Worm (Caenorhabditis elegans): ENCODE measurements around the gene F35F10.1.

Gene F35F10.1

ce11 chrV:3342504-3342903 lies 26.4 kb downstream of the F35F10.1 start, which contains the start of gene C17B7.3:
C17B7.3 (plus strand) TSS chrV:3342804.
- TF ChIP-seq F16B12.6 (tag; optimal IDR thresholded peaks at IDR 0.05) (no peak), efl-1 (optimal IDR thresholded peaks at IDR 0.05) (no peak), efl-1 (GFP tag; optimal IDR thresholded peaks at IDR 0.05 in 1 of 2) (peak in 1 of 2 experiments; percentile 55)

- TF ChIP-seq nhr-19 (GFP tag; conservative IDR thresholded peaks at IDR 0.05) (peak; percentile 57), nhr-20 (tag; optimal IDR thresholded peaks at IDR 0.05) (peak; percentile 50), rnt-1 (tag; optimal IDR thresholded peaks at IDR 0.05) (peak; percentile 52), lin-39 (tag; optimal IDR thresholded peaks at IDR 0.05) (no peak), nhr-71 (tag; optimal IDR thresholded peaks at IDR 0.05) (peak; percentile 81), efl-1 (optimal IDR thresholded peaks at IDR 0.05) (no peak), efl-1 (GFP tag; optimal IDR thresholded peaks at IDR 0.05 in 1 of 2) (peak in 1 of 2 experiments; percentile 39), lin-14 (GFP tag; optimal IDR thresholded peaks at IDR 0.05) (peak; percentile 83), ceh-82 (tag; optimal IDR thresholded peaks at IDR 0.05) (no peak)
These were observed 27.9 kb downstream of the F35F10.1 start for ce11 chrV:3344001-3344400.

ce11 chrV:3346434-3347019 lies 30.4 kb downstream of the F35F10.1 start, which contains the start of gene fbxa-65:
fbxa-65 (minus strand) TSS chrV:3346484.
- no peak for TF ChIP-seq unc-130 (tag; optimal IDR thresholded peaks at IDR 0.05)
- no peak for TF ChIP-seq nhr-28 (tag; optimal IDR thresholded peaks at IDR 0.05)
- no peak for TF ChIP-seq zip-4 (GFP tag; optimal IDR thresholded peaks at IDR 0.05)
- no peak for TF ChIP-seq unc-98 (GFP tag; IDR thresholded peaks at IDR 0.05)
- TF ChIP-seq fos-1 (tag; optimal IDR thresholded peaks at IDR 0.05) = no peak
- TF ChIP-seq nhr-85 (tag) = peak; percentile 60
- no peak for TF ChIP-seq pqm-1 (tag; optimal IDR thresholded peaks at IDR 0.05)
- no peak for TF ChIP-seq efl-3 (GFP tag; optimal IDR thresholded peaks at IDR 0.05)
- TF ChIP-seq unc-30 (tag; optimal IDR thresholded peaks at IDR 0.05) = no peak
- TF ChIP-seq grh-1 (GFP tag; IDR thresholded peaks at IDR 0.05) = no peak
- TF ChIP-seq jun-1 (tag; optimal IDR thresholded peaks at IDR 0.05) = no peak
- no peak for TF ChIP-seq pag-3 (tag; optimal IDR thresholded peaks at IDR 0.05; ENCODE audit: borderline replicate concordance, insufficient read depth)
- TF ChIP-seq zag-1 (tag; optimal IDR thresholded peaks at IDR 0.05) = no peak
- TF ChIP-seq ceh-63 (GFP tag; optimal IDR thresholded peaks at IDR 0.05) = no peak
- no peak for TF ChIP-seq skn-1 (tag; optimal IDR thresholded peaks at IDR 0.05)
- peak; percentile 19 for TF ChIP-seq snu-23 (GFP tag; optimal IDR thresholded peaks at IDR 0.05)
- TF ChIP-seq C34B4.2 (tag; optimal IDR thresholded peaks at IDR 0.05) = no peak
- TF ChIP-seq ceh-88 (GFP tag; IDR thresholded peaks at IDR 0.05) = no peak
- no peak for TF ChIP-seq egl-13 (tag; optimal IDR thresholded peaks at IDR 0.05)
- TF ChIP-seq lin-35 (GFP tag; optimal IDR thresholded peaks at IDR 0.05) = peak in 1 of 2 experiments; percentile 20
- TF ChIP-seq egl-27 (tag; optimal IDR thresholded peaks at IDR 0.05) = no peak
- TF ChIP-seq hlh-17 (GFP tag; optimal IDR thresholded peaks at IDR 0.05; ENCODE audit: borderline replicate concordance) = no peak
- peak; percentile 19 for TF ChIP-seq nhr-71 (tag; optimal IDR thresholded peaks at IDR 0.05)
- TF ChIP-seq lin-13 (GFP tag; optimal IDR thresholded peaks at IDR 0.05) = no peak
- no peak for TF ChIP-seq ces-1 (GFP tag; optimal IDR thresholded peaks at IDR 0.05)
- peak; percentile 23 for TF ChIP-seq mep-1 (tag; optimal IDR thresholded peaks at IDR 0.05)
- no peak for TF ChIP-seq lir-3 (tag; optimal IDR thresholded peaks at IDR 0.05; ENCODE audit: poor library complexity)
- TF ChIP-seq fkh-4 (tag; optimal IDR thresholded peaks at IDR 0.05; ENCODE audit: borderline replicate concordance) = no peak
- no peak for TF ChIP-seq C04F5.9 (tag; optimal IDR thresholded peaks at IDR 0.05)
- no peak for TF ChIP-seq ztf-4 (tag; optimal IDR thresholded peaks at IDR 0.05)
- peak in 1 of 2 experiments; percentile 2 for TF ChIP-seq lsy-2 (tag; optimal IDR thresholded peaks at IDR 0.05)
- no peak for TF ChIP-seq ztf-11 (tag; optimal IDR thresholded peaks at IDR 0.05)
- TF ChIP-seq nhr-11 (tag; optimal IDR thresholded peaks at IDR 0.05) = no peak
- TF ChIP-seq ceh-82 (tag; optimal IDR thresholded peaks at IDR 0.05) = no peak
- no peak for TF ChIP-seq rnt-1 (tag; optimal IDR thresholded peaks at IDR 0.05)
- TF ChIP-seq F16B12.6 (tag; optimal IDR thresholded peaks at IDR 0.05) = peak; percentile 79
- TF ChIP-seq nhr-47 (tag; optimal IDR thresholded peaks at IDR 0.05) = peak; percentile 14
- no peak for TF ChIP-seq blmp-1 (tag; optimal IDR thresholded peaks at IDR 0.05)
- no peak for TF ChIP-seq elt-3 (tag; optimal IDR thresholded peaks at IDR 0.05)
- TF ChIP-seq swsn-7 (tag; optimal IDR thresholded peaks at IDR 0.05) = peak; percentile 3
- TF ChIP-seq mdl-1 (tag; optimal IDR thresholded peaks at IDR 0.05) = no peak
- TF ChIP-seq hpl-2 (GFP tag; optimal IDR thresholded peaks at IDR 0.05) = no peak

Measured in whole organism, L1 larva.